Worm (Caenorhabditis elegans) whole organism, L2 larva: ENCODE results near the gene yju-2.

ENCODE experiments used
- C34F6.9 ChIP-seq: fragments of 150-350 bp; optimal IDR thresholded peaks from 2 replicates; lab custom pipeline; 2014; ENCODE audit warnings: missing biosample characterization, missing genetic modification characterization
- F13H6.1 ChIP-seq: sonication (generic microtip); optimal IDR thresholded peaks from 2 replicates; lab custom pipeline; 2016; ENCODE audit warnings: missing genetic modification characterization, missing compliant biosample characterization
- R02D3.7 ChIP-seq: fragments of 150-350 bp; optimal IDR thresholded peaks from 2 replicates; lab custom pipeline; 2014; ENCODE audit warnings: missing biosample characterization, missing genetic modification characterization
- Y55F3AM.14 ChIP-seq: fragments of 200-800 bp; sonication (Bioruptor generic); optimal IDR thresholded peaks from 2 replicates; lab custom pipeline; 2018; ENCODE audit warnings: mild to moderate bottlenecking, missing genetic modification characterization, missing compliant biosample characterization
- ZK546.5 ChIP-seq: sonication (generic microtip); optimal IDR thresholded peaks from 2 replicates; lab custom pipeline; 2017; ENCODE audit warnings: missing biosample characterization, missing genetic modification characterization
- alr-1 ChIP-seq: fragments of 150-350 bp; optimal IDR thresholded peaks from 2 replicates; lab custom pipeline; 2014; ENCODE audit warnings: missing biosample characterization, missing genetic modification characterization
- aly-2 ChIP-seq: fragments of 150-350 bp; optimal IDR thresholded peaks from 2 replicates; lab custom pipeline; 2014; ENCODE audit warnings: missing biosample characterization, missing genetic modification characterization
- ama-1 ChIP-seq: fragments of 150-350 bp; optimal IDR thresholded peaks from 2 replicates; lab custom pipeline; 2018; ENCODE audit warnings: inconsistent platforms
- blmp-1 ChIP-seq: sonication (generic microtip); optimal IDR thresholded peaks from 2 replicates; lab custom pipeline; 2017; ENCODE audit warnings: missing genetic modification characterization, mild to moderate bottlenecking, missing compliant biosample characterization, antibody characterized with exemption, moderate library complexity; ENCODE audit not compliant: insufficient read depth
- ceh-16 ChIP-seq: fragments of 150-350 bp; optimal IDR thresholded peaks from 2 replicates; lab custom pipeline; 2014; ENCODE audit warnings: missing biosample characterization, missing genetic modification characterization
- ceh-82 ChIP-seq: fragments of 150-350 bp; optimal IDR thresholded peaks from 2 replicates; lab custom pipeline; 2014; ENCODE audit warnings: missing biosample characterization, missing genetic modification characterization
- crh-2 ChIP-seq: sonication (generic microtip); optimal IDR thresholded peaks from 2 replicates; lab custom pipeline; 2017; ENCODE audit warnings: missing biosample characterization, missing genetic modification characterization
- dmd-4 ChIP-seq: sonication (generic microtip); optimal IDR thresholded peaks from 2 replicates; lab custom pipeline; 2017; ENCODE audit warnings: missing biosample characterization, missing genetic modification characterization
- egl-27 ChIP-seq: sonication (generic microtip); optimal IDR thresholded peaks from 3 replicates; lab custom pipeline; 2017; ENCODE audit warnings: missing biosample characterization, missing genetic modification reagents, missing genetic modification characterization
- elt-1 ChIP-seq: fragments of 150-350 bp; optimal IDR thresholded peaks from 2 replicates; lab custom pipeline; 2014; ENCODE audit warnings: missing biosample characterization, missing genetic modification characterization
- elt-3 ChIP-seq: sonication (generic microtip); optimal IDR thresholded peaks from 2 replicates; lab custom pipeline; 2017; ENCODE audit warnings: missing biosample characterization, missing genetic modification characterization
- fos-1 ChIP-seq: fragments of 150-350 bp; optimal IDR thresholded peaks from 2 replicates; lab custom pipeline; 2014; ENCODE audit warnings: missing biosample characterization, missing genetic modification characterization
- gmeb-1 ChIP-seq: fragments of 150-350 bp; optimal IDR thresholded peaks from 2 replicates; lab custom pipeline; 2014; ENCODE audit warnings: missing biosample characterization, missing genetic modification characterization
- lin-11 ChIP-seq: fragments of 150-350 bp; sonication (generic microtip); optimal IDR thresholded peaks from 2 replicates; lab custom pipeline; 2014; ENCODE audit warnings: missing biosample characterization, missing genetic modification characterization, inconsistent platforms, mixed read lengths
- lin-13 ChIP-seq: fragments of 150-350 bp; optimal IDR thresholded peaks from 2 replicates; lab custom pipeline; 2014; ENCODE audit warnings: missing biosample characterization, missing genetic modification reagents, missing genetic modification characterization
- lin-39 ChIP-seq: fragments of 150-350 bp; optimal IDR thresholded peaks from 2 replicates; lab custom pipeline; 2014; ENCODE audit warnings: missing biosample characterization, missing genetic modification reagents, missing genetic modification characterization
- lsy-2 ChIP-seq, 2 experiments: fragments of 150-350 bp in 1 of 2; sonication (generic microtip) in 1 of 2; optimal IDR thresholded peaks; 2 replicates each; lab custom pipeline; 2014 to 2017; ENCODE audit warnings: missing biosample characterization in 2 of 2, missing genetic modification characterization in 2 of 2
- mab-5 ChIP-seq: fragments of 150-350 bp; optimal IDR thresholded peaks from 2 replicates; lab custom pipeline; 2014; ENCODE audit warnings: missing biosample characterization, missing genetic modification characterization
- mbf-1 ChIP-seq: sonication (generic microtip); optimal IDR thresholded peaks from 2 replicates; lab custom pipeline; 2017; ENCODE audit warnings: missing biosample characterization, missing genetic modification characterization
- mdl-1 ChIP-seq, 2 experiments: fragments of 150-350 bp in 1 of 2; sonication (generic microtip) in 1 of 2; optimal IDR thresholded peaks; 2 replicates each; lab custom pipeline; 2017; ENCODE audit warnings: missing biosample characterization in 2 of 2, missing genetic modification characterization in 2 of 2
- nhr-10 ChIP-seq: sonication (generic microtip); optimal IDR thresholded peaks from 2 replicates; lab custom pipeline; 2017; ENCODE audit warnings: missing biosample characterization, missing genetic modification characterization
- nhr-11 ChIP-seq: fragments of 150-350 bp; optimal IDR thresholded peaks from 2 replicates; lab custom pipeline; 2014; ENCODE audit warnings: missing biosample characterization, missing genetic modification characterization
- nhr-12 ChIP-seq: fragments of 150-350 bp; optimal IDR thresholded peaks from 2 replicates; lab custom pipeline; 2014; ENCODE audit warnings: missing biosample characterization, missing genetic modification characterization
- nhr-129 ChIP-seq: fragments of 150-350 bp; optimal IDR thresholded peaks from 2 replicates; lab custom pipeline; 2014; ENCODE audit warnings: missing biosample characterization, missing genetic modification characterization
- nhr-21 ChIP-seq: fragments of 150-350 bp; optimal IDR thresholded peaks from 2 replicates; lab custom pipeline; 2014; ENCODE audit warnings: missing biosample characterization, missing genetic modification characterization
- nhr-23 ChIP-seq: fragments of 150-350 bp; optimal IDR thresholded peaks from 2 replicates; lab custom pipeline; 2014; ENCODE audit warnings: missing biosample characterization, missing genetic modification reagents, missing genetic modification characterization
- nhr-237 ChIP-seq: fragments of 150-350 bp; optimal IDR thresholded peaks from 2 replicates; lab custom pipeline; 2014; ENCODE audit warnings: missing biosample characterization, missing genetic modification characterization
- nhr-25 ChIP-seq: fragments of 150-350 bp; sonication (generic microtip); optimal IDR thresholded peaks from 3 replicates; lab custom pipeline; 2014; ENCODE audit warnings: missing biosample characterization, missing genetic modification characterization
- nhr-6 ChIP-seq: fragments of 150-350 bp; optimal IDR thresholded peaks from 2 replicates; lab custom pipeline; 2014; ENCODE audit warnings: missing biosample characterization, missing genetic modification characterization
- nhr-77 ChIP-seq: fragments of 150-350 bp; optimal IDR thresholded peaks from 2 replicates; lab custom pipeline; 2014; ENCODE audit warnings: missing biosample characterization, missing genetic modification characterization
- sem-4 ChIP-seq: fragments of 150-350 bp; optimal IDR thresholded peaks from 2 replicates; lab custom pipeline; 2014; ENCODE audit warnings: missing biosample characterization, missing genetic modification reagents, missing genetic modification characterization
- skn-1 ChIP-seq: sonication (generic microtip); optimal IDR thresholded peaks from 2 replicates; lab custom pipeline; 2017; ENCODE audit warnings: missing biosample characterization, missing genetic modification characterization
- sma-3 ChIP-seq: sonication (generic microtip); optimal IDR thresholded peaks from 2 replicates; lab custom pipeline; 2016; ENCODE audit warnings: missing genetic modification reagents, missing genetic modification characterization, missing compliant biosample characterization
- sma-9 ChIP-seq, 2 experiments: fragments of 150-350 bp in 1 of 2; sonication (generic microtip) in 1 of 2; optimal IDR thresholded peaks; 2 replicates each; lab custom pipeline; 2014 to 2016; ENCODE audit warnings: missing genetic modification characterization in 2 of 2, mild to moderate bottlenecking in 1 of 2, missing biosample characterization in 1 of 2, missing compliant biosample characterization in 1 of 2, missing genetic modification reagents in 1 of 2, moderate library complexity in 1 of 2
- snpc-4 ChIP-seq: fragments of 150-350 bp; optimal IDR thresholded peaks from 2 replicates; lab custom pipeline; 2014; ENCODE audit warnings: missing biosample characterization, missing genetic modification characterization
- unc-39 ChIP-seq: fragments of 150-350 bp; optimal IDR thresholded peaks from 2 replicates; lab custom pipeline; 2014; ENCODE audit warnings: missing biosample characterization, missing genetic modification characterization
- unc-55 ChIP-seq: fragments of 150-350 bp; sonication (generic microtip); optimal IDR thresholded peaks from 3 replicates; lab custom pipeline; 2014; ENCODE audit warnings: missing biosample characterization, missing genetic modification reagents, missing genetic modification characterization
- unc-62 ChIP-seq: fragments of 150-350 bp; optimal IDR thresholded peaks from 2 replicates; lab custom pipeline; 2014; ENCODE audit warnings: missing biosample characterization, missing genetic modification reagents, missing genetic modification characterization
- zag-1 ChIP-seq: fragments of 150-350 bp; optimal IDR thresholded peaks from 2 replicates; lab custom pipeline; 2014; ENCODE audit warnings: missing biosample characterization, missing genetic modification characterization
- ztf-1 ChIP-seq: fragments of 200-800 bp; sonication (Bioruptor generic); conservative IDR thresholded peaks from 2 replicates; pipeline ENCODE4 v1.3.6; 2022; ENCODE audit warnings: missing genetic modification characterization, missing compliant biosample characterization
- ztf-11 ChIP-seq: sonication (generic microtip); optimal IDR thresholded peaks from 2 replicates; lab custom pipeline; 2017; ENCODE audit warnings: missing biosample characterization, missing genetic modification characterization
- ztf-4 ChIP-seq: fragments of 150-350 bp; optimal IDR thresholded peaks from 2 replicates; lab custom pipeline; 2014; ENCODE audit warnings: missing biosample characterization, missing genetic modification characterization

The yju-2 gene

ce11 chrIII:7203130-7203775 lies 19.1 kb downstream of the yju-2 start:
- TF ChIP-seq R02D3.7 (tag; lab: Kevin White, UChicago) (no peak), Y55F3AM.14 (GFP tag; lab: Kevin White, UChicago) (no peak), nhr-77 (tag; lab: Kevin White, UChicago) (no peak), nhr-25 (tag; lab: Kevin White, UChicago) (peak; percentile 67), sma-3 (GFP tag; lab: Kevin White, UChicago) (peak; percentile 27), blmp-1 (tag; lab: Kevin White, UChicago) (peak; percentile 6), lsy-2 (tag; optimal IDR thresholded peaks at IDR 0.05; lab: Kevin White, UChicago) (peak in 1 of 2 experiments; percentile 20), egl-27 (tag; lab: Kevin White, UChicago) (peak; percentile 75), nhr-21 (peak; percentile 65), sma-9 (GFP tag; optimal IDR thresholded peaks at IDR 0.05; lab: Kevin White, UChicago) (peak; percentile 50), sma-9 (tag; optimal IDR thresholded peaks at IDR 0.05; lab: Kevin White, UChicago) (no peak), alr-1 (tag; lab: Kevin White, UChicago) (no peak), fos-1 (tag; lab: Kevin White, UChicago) (peak; percentile 42), nhr-6 (no peak), gmeb-1 (tag; lab: Kevin White, UChicago) (peak; percentile 45)
- TF ChIP-seq, all 48 proteins: peak for 9

DNA sequence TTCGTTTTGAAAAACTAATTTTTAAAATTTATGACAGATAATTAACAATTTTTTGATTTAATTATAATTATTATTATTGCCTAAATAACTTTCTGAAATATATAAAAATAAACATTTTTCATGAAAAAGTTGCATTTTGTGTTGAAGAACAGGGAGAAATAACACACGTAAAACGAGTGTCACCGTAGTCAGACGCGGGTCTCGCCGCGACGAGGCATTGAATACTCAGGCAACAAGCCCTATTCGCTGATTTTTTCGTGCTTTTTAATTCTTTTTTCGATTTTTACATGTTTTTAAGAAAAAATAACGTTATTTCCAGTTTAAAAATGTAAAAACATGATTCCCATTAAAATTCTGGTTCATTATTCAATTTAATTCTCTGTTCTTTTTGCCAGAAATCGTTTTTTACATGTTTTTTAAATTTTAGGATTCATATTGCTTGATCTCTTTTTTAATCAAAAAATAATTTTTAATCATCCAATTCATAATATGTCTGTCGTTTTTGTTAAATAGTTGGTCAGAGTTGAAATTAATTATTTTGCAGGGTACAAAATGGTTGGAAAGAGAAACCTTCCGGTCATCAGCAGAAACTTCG lies 23.9 kb downstream of the yju-2 start, which contains the start of gene rpl-6:
Gene rpl-6, plus strand, starts transcription at position 545 of the 595 bp plus-strand sequence.
- TF ChIP-seq sem-4: peak; percentile 80
- TF ChIP-seq egl-27 (tag; lab: Kevin White, UChicago): peak; percentile 76
- TF ChIP-seq nhr-77 (tag; lab: Kevin White, UChicago): peak; percentile 50
- peak; percentile 77 for TF ChIP-seq F13H6.1 (tag; lab: Kevin White, UChicago)
- TF ChIP-seq Y55F3AM.14 (GFP tag; lab: Kevin White, UChicago): no peak
- no peak for TF ChIP-seq mbf-1
- peak; percentile 94 for TF ChIP-seq lin-11 (tag; lab: Kevin White, UChicago)
- no peak for TF ChIP-seq unc-62 (GFP tag; lab: Kevin White, UChicago)
- TF ChIP-seq gmeb-1 (tag; lab: Kevin White, UChicago): peak; percentile 89
- TF ChIP-seq dmd-4 (tag; lab: Kevin White, UChicago): no peak
- TF ChIP-seq nhr-129 (tag; lab: Kevin White, UChicago): peak; percentile 90
- peak; percentile 99 for TF ChIP-seq unc-55
- peak; percentile 88 for TF ChIP-seq nhr-21
- TF ChIP-seq elt-3 (tag; lab: Kevin White, UChicago): no peak
- peak; percentile 80 for TF ChIP-seq mab-5 (tag; lab: Kevin White, UChicago)
- no peak for TF ChIP-seq nhr-237 (tag; lab: Kevin White, UChicago)
- no peak for TF ChIP-seq ztf-1 (GFP tag; lab: Robert Waterston, UW)
- TF ChIP-seq nhr-25 (tag; lab: Kevin White, UChicago): peak; percentile 89
- TF ChIP-seq sma-9 (GFP tag; optimal IDR thresholded peaks at IDR 0.05; lab: Kevin White, UChicago): peak; percentile 86
- TF ChIP-seq sma-9 (tag; optimal IDR thresholded peaks at IDR 0.05; lab: Kevin White, UChicago): no peak
- TF ChIP-seq nhr-23 (tag; lab: Kevin White, UChicago): no peak
- peak; percentile 91 for TF ChIP-seq sma-3 (GFP tag; lab: Kevin White, UChicago)
- TF ChIP-seq ceh-16 (tag; lab: Kevin White, UChicago): peak; percentile 17
- peak; percentile 85 for TF ChIP-seq ZK546.5 (tag; lab: Kevin White, UChicago)
- TF ChIP-seq zag-1: peak; percentile 70
- no peak for TF ChIP-seq lin-39 (tag; lab: Kevin White, UChicago)
- TF ChIP-seq R02D3.7 (tag; lab: Kevin White, UChicago): peak; percentile 28
- TF ChIP-seq ceh-82 (tag; lab: Kevin White, UChicago): peak; percentile 25
- TF ChIP-seq nhr-10: no peak
- no peak for TF ChIP-seq aly-2 (tag; lab: Kevin White, UChicago)
- peak; percentile 41 for TF ChIP-seq ama-1 (lab: Kevin White, UChicago)
- peak; percentile 93 for TF ChIP-seq lin-13 (GFP tag; lab: Kevin White, UChicago)
- TF ChIP-seq fos-1 (tag; lab: Kevin White, UChicago): peak; percentile 77
- TF ChIP-seq blmp-1 (tag; lab: Kevin White, UChicago): peak; percentile 72
- TF ChIP-seq elt-1 (tag; lab: Kevin White, UChicago): no peak
- no peak for TF ChIP-seq ztf-11 (tag; lab: Kevin White, UChicago)
- TF ChIP-seq lsy-2 (tag; optimal IDR thresholded peaks at IDR 0.05; lab: Kevin White, UChicago): peak; percentile 98 to 100
- TF ChIP-seq nhr-12 (tag; lab: Kevin White, UChicago): no peak
- no peak for TF ChIP-seq nhr-11 (tag; lab: Kevin White, UChicago)
- TF ChIP-seq alr-1 (tag; lab: Kevin White, UChicago): no peak
- no peak for TF ChIP-seq unc-39
- peak; percentile 5 for TF ChIP-seq skn-1
- peak; percentile 47 for TF ChIP-seq snpc-4
- TF ChIP-seq C34F6.9: peak; percentile 92
- peak in 1 of 2 experiments; percentile 68 for TF ChIP-seq mdl-1 (tag; optimal IDR thresholded peaks at IDR 0.05; lab: Kevin White, UChicago)
- peak; percentile 95 for TF ChIP-seq crh-2
- peak; percentile 73 for TF ChIP-seq ztf-4 (tag; lab: Kevin White, UChicago)
- peak; percentile 58 for TF ChIP-seq nhr-6
